Fruit fly (Drosophila melanogaster) whole organism, embryonic: ENCODE results near the gene Ir94d.

Experiments
- Asciz ChIP-seq: fragments of 200-800 bp; sonication (Bioruptor generic); optimal IDR thresholded peaks from 2 replicates; lab custom pipeline; 2017; ENCODE audit warnings: missing biosample characterization, mild to moderate bottlenecking, missing genetic modification characterization, missing genetic modification reagents
- B-H2 ChIP-seq: fragments of 200-800 bp; sonication (Bioruptor generic); optimal IDR thresholded peaks from 2 replicates; lab custom pipeline; 2018; ENCODE audit warnings: missing biosample characterization, mild to moderate bottlenecking, missing genetic modification characterization
- CG10209 ChIP-seq: fragments of 200-800 bp; sonication (Bioruptor generic); optimal IDR thresholded peaks from 3 replicates; lab custom pipeline; 2017; ENCODE audit warnings: missing biosample characterization, mild to moderate bottlenecking, missing genetic modification characterization, missing genetic modification reagents
- CG12744 ChIP-seq: fragments of 200-800 bp; sonication (Bioruptor generic); optimal IDR thresholded peaks from 2 replicates; lab custom pipeline; 2016; ENCODE audit warnings: missing biosample characterization, missing genetic modification characterization
- CG3065 ChIP-seq: fragments of 200-800 bp; sonication (Bioruptor generic); optimal IDR thresholded peaks from 2 replicates; lab custom pipeline; 2016; ENCODE audit warnings: missing biosample characterization, missing genetic modification characterization
- CG3163 ChIP-seq: fragments of 200-800 bp; sonication (Bioruptor generic); optimal IDR thresholded peaks from 3 replicates; lab custom pipeline; 2016; ENCODE audit warnings: missing biosample characterization, missing genetic modification characterization
- CG32767 ChIP-seq: fragments of 200-800 bp; sonication (Bioruptor generic); IDR thresholded peaks from 2 replicates; pipeline ENCODE4 v1.3.6; 2022; ENCODE audit warnings: missing biosample characterization, missing genetic modification characterization
- CG3281 ChIP-seq: fragments of 200-800 bp; sonication (Bioruptor generic); optimal IDR thresholded peaks from 3 replicates; lab custom pipeline; 2017; ENCODE audit warnings: missing biosample characterization, mild to moderate bottlenecking, missing genetic modification characterization
- CG33557 ChIP-seq: fragments of 200-800 bp; sonication (Bioruptor generic); optimal IDR thresholded peaks from 2 replicates; lab custom pipeline; 2019; ENCODE audit warnings: missing biosample characterization, mild to moderate bottlenecking, missing genetic modification characterization, moderate library complexity
- CG3726 ChIP-seq: fragments of 200-800 bp; sonication (Bioruptor generic); IDR thresholded peaks from 3 replicates; pipeline ENCODE4, ENCODE4 v1.3.6; 2022; ENCODE audit warnings: missing biosample characterization, missing genetic modification characterization
- CG4854 ChIP-seq: fragments of 200-800 bp; sonication (Bioruptor generic); optimal IDR thresholded peaks from 2 replicates; lab custom pipeline; 2016; ENCODE audit warnings: missing biosample characterization, missing genetic modification characterization, inconsistent platforms
- CG6654 ChIP-seq: fragments of 200-800 bp; sonication (Bioruptor generic); optimal IDR thresholded peaks from 2 replicates; lab custom pipeline; 2017; ENCODE audit warnings: missing biosample characterization, mild to moderate bottlenecking, missing genetic modification characterization
- CG7357 ChIP-seq: fragments of 200-800 bp; sonication (Bioruptor generic); IDR thresholded peaks from 3 replicates; pipeline ENCODE4 v1.3.6; 2022; ENCODE audit warnings: missing biosample characterization, missing genetic modification characterization
- CG7963 ChIP-seq: fragments of 200-800 bp; sonication (Bioruptor generic); IDR thresholded peaks from 3 replicates; pipeline ENCODE4 v1.3.6; 2022; ENCODE audit warnings: missing biosample characterization, missing genetic modification characterization; ENCODE audit not compliant: partially characterized antibody
- CG8359 ChIP-seq: fragments of 200-800 bp; sonication (Bioruptor generic); optimal IDR thresholded peaks from 2 replicates; lab custom pipeline; 2017; ENCODE audit warnings: missing biosample characterization, mild to moderate bottlenecking, missing genetic modification characterization, borderline replicate concordance
- CG9437 ChIP-seq: fragments of 200-800 bp; sonication (Bioruptor generic); optimal IDR thresholded peaks from 2 replicates; lab custom pipeline; 2018; ENCODE audit warnings: missing biosample characterization, mild to moderate bottlenecking, missing genetic modification characterization
- CrebB ChIP-seq: fragments of 200-800 bp; sonication (Bioruptor generic); optimal IDR thresholded peaks from 3 replicates; lab custom pipeline; 2018; ENCODE audit warnings: missing biosample characterization, mild to moderate bottlenecking, missing genetic modification characterization
- Dad ChIP-seq: fragments of 200-800 bp; sonication (Bioruptor generic); optimal IDR thresholded peaks from 3 replicates; lab custom pipeline; 2016; ENCODE audit warnings: missing biosample characterization, missing genetic modification characterization
- Dek ChIP-seq: fragments of 200-800 bp; sonication (Bioruptor generic); optimal IDR thresholded peaks from 3 replicates; lab custom pipeline; 2019; ENCODE audit warnings: missing biosample characterization, mild to moderate bottlenecking, missing genetic modification characterization, moderate library complexity
- Gug ChIP-seq: fragments of 200-800 bp; sonication (Bioruptor generic); IDR thresholded peaks from 4 replicates; pipeline ENCODE4 v1.3.6; 2022; ENCODE audit warnings: missing biosample characterization, missing genetic modification characterization
- Hr78 ChIP-seq, 2 experiments: fragments of 200-800 bp in 1 of 2; fragments of >200 bp in 1 of 2; sonication (Bioruptor generic) in 1 of 2; optimal IDR thresholded peaks; 2 replicates each; lab custom pipeline; 2017 to 2019; ENCODE audit warnings: missing biosample characterization in 2 of 2, missing genetic modification characterization in 2 of 2, mild to moderate bottlenecking in 1 of 2, moderate library complexity in 1 of 2
- Hsf ChIP-seq: fragments of 200-800 bp; sonication (Bioruptor generic); optimal IDR thresholded peaks from 3 replicates; lab custom pipeline; 2016; ENCODE audit warnings: missing biosample characterization, missing genetic modification characterization
- Lim3 ChIP-seq: fragments of 200-800 bp; sonication (Bioruptor generic); IDR thresholded peaks from 2 replicates; pipeline ENCODE4 v1.3.6; 2022; ENCODE audit warnings: missing biosample characterization, missing genetic modification characterization
- Med ChIP-seq: fragments of 200-800 bp; sonication (Bioruptor generic); peaks from one replicate; lab custom pipeline; 2016; ENCODE audit warnings: missing biosample characterization, missing genetic modification characterization, mild to moderate bottlenecking, inconsistent platforms, moderate library complexity
- Mrtf ChIP-seq: fragments of 200-800 bp; sonication (Bioruptor generic); IDR thresholded peaks from 3 replicates; pipeline ENCODE4 v1.3.6; 2022; ENCODE audit warnings: missing biosample characterization, missing genetic modification characterization
- Opbp ChIP-seq: fragments of 200-800 bp; sonication (Bioruptor generic); IDR thresholded peaks from 3 replicates; pipeline ENCODE4 v1.3.6; 2022; ENCODE audit warnings: missing biosample characterization, missing genetic modification characterization; ENCODE audit not compliant: partially characterized antibody
- Sox100B ChIP-seq: fragments of 200-800 bp; sonication (Bioruptor generic); optimal IDR thresholded peaks from 3 replicates; lab custom pipeline; 2018; ENCODE audit warnings: missing biosample characterization, mild to moderate bottlenecking, missing genetic modification characterization
- Sox102F ChIP-seq: fragments of 200-800 bp; sonication (Bioruptor generic); optimal IDR thresholded peaks from 2 replicates; lab custom pipeline; 2018; ENCODE audit warnings: missing biosample characterization, mild to moderate bottlenecking, missing genetic modification characterization, moderate library complexity
- Sry-δ ChIP-seq: fragments of 200-800 bp; sonication (Bioruptor generic); optimal IDR thresholded peaks from 2 replicates; lab custom pipeline; 2016; ENCODE audit warnings: missing biosample characterization, missing genetic modification characterization
- Tbp ChIP-seq: fragments of >200 bp; optimal IDR thresholded peaks from 2 replicates; lab custom pipeline; 2018; ENCODE audit warnings: missing biosample characterization, missing genetic modification characterization
- Trl ChIP-seq, 3 experiments: fragments of >200 bp in 2 of 3; fragments of 200-800 bp in 1 of 3; sonication (Bioruptor generic) in 1 of 3; optimal IDR thresholded peaks; 2 replicates in 1 of 3; 3 replicates in 2 of 3; lab custom pipeline; 2016 to 2017; ENCODE audit warnings: missing biosample characterization in 1 of 3, missing genetic modification characterization in 1 of 3
- YL-1 ChIP-seq: fragments of 200-800 bp; sonication (Bioruptor generic); optimal IDR thresholded peaks from 3 replicates; lab custom pipeline; 2017; ENCODE audit warnings: missing biosample characterization, mild to moderate bottlenecking, missing genetic modification characterization
- ac ChIP-seq: fragments of 200-800 bp; sonication (Bioruptor generic); optimal IDR thresholded peaks from 3 replicates; lab custom pipeline; 2017; ENCODE audit warnings: missing biosample characterization, mild to moderate bottlenecking, missing genetic modification characterization
- ato ChIP-seq: fragments of 200-800 bp; sonication (Bioruptor generic); IDR thresholded peaks from 2 replicates; pipeline ENCODE4 v1.3.6; 2022; ENCODE audit warnings: missing biosample characterization, missing genetic modification characterization; ENCODE audit not compliant: partially characterized antibody
- bigmax ChIP-seq: fragments of 200-800 bp; sonication (Bioruptor generic); optimal IDR thresholded peaks from 2 replicates; lab custom pipeline; 2018; ENCODE audit warnings: missing biosample characterization, mild to moderate bottlenecking, missing genetic modification characterization
- cas ChIP-seq: fragments of 200-800 bp; sonication (Bioruptor generic); IDR thresholded peaks from 2 replicates; pipeline ENCODE4 v1.3.6; 2022; ENCODE audit warnings: missing biosample characterization, missing genetic modification characterization
- croc ChIP-seq: fragments of 200-800 bp; sonication (Bioruptor generic); conservative IDR thresholded peaks from 3 replicates; pipeline ENCODE4 v1.3.6; 2022; ENCODE audit warnings: missing biosample characterization, missing genetic modification characterization
- ems ChIP-seq: fragments of 200-800 bp; sonication (Bioruptor generic); optimal IDR thresholded peaks from 3 replicates; lab custom pipeline; 2016; ENCODE audit warnings: missing biosample characterization, missing genetic modification characterization
- hth ChIP-seq: fragments of >200 bp; optimal IDR thresholded peaks from 2 replicates; lab custom pipeline; 2017; ENCODE audit warnings: inconsistent platforms
- lola ChIP-seq, 3 experiments: fragments of >200 bp in 2 of 3; fragments of 200-800 bp in 1 of 3; sonication (Bioruptor generic) in 1 of 3; optimal IDR thresholded peaks; 2 replicates each; lab custom pipeline; 2017 to 2019; ENCODE audit warnings: missing biosample characterization in 3 of 3, missing genetic modification characterization in 3 of 3, mild to moderate bottlenecking in 1 of 3, moderate library complexity in 1 of 3
- nerfin-2 ChIP-seq: fragments of 200-800 bp; sonication (Bioruptor generic); IDR thresholded peaks from 2 replicates; pipeline ENCODE4 v1.3.6; 2022; ENCODE audit warnings: missing biosample characterization, missing genetic modification characterization; ENCODE audit not compliant: partially characterized antibody
- onecut ChIP-seq: fragments of 200-800 bp; sonication (Bioruptor generic); IDR thresholded peaks from 2 replicates; pipeline ENCODE4 v1.3.6; 2022; ENCODE audit warnings: missing biosample characterization, missing genetic modification characterization
- pho ChIP-seq: fragments of 200-800 bp; sonication (Bioruptor generic); optimal IDR thresholded peaks from 2 replicates; lab custom pipeline; 2016; ENCODE audit warnings: missing biosample characterization, missing genetic modification characterization
- pita ChIP-seq: fragments of 200-800 bp; sonication (Bioruptor generic); optimal IDR thresholded peaks from 2 replicates; lab custom pipeline; 2017; ENCODE audit warnings: missing biosample characterization, mild to moderate bottlenecking, missing genetic modification characterization
- pzg ChIP-seq: fragments of 200-800 bp; sonication (Bioruptor generic); optimal IDR thresholded peaks from 3 replicates; lab custom pipeline; 2018; ENCODE audit warnings: missing biosample characterization, mild to moderate bottlenecking, missing genetic modification characterization, moderate library complexity
- ro ChIP-seq: fragments of 200-800 bp; sonication (Bioruptor generic); IDR thresholded peaks from 2 replicates; pipeline ENCODE4 v1.3.6; 2022; ENCODE audit warnings: missing biosample characterization, missing genetic modification characterization
- sim ChIP-seq: fragments of 200-800 bp; sonication (Bioruptor generic); IDR thresholded peaks from 2 replicates; pipeline ENCODE4 v1.3.6; 2022; ENCODE audit warnings: missing biosample characterization, missing genetic modification characterization
- sqz ChIP-seq: fragments of 200-800 bp; sonication (Bioruptor generic); optimal IDR thresholded peaks from 3 replicates; lab custom pipeline; 2018; ENCODE audit warnings: missing biosample characterization, mild to moderate bottlenecking, missing genetic modification characterization
- tio ChIP-seq: fragments of 200-800 bp; sonication (Bioruptor generic); optimal IDR thresholded peaks from 2 replicates; lab custom pipeline; 2017; ENCODE audit warnings: missing biosample characterization, missing genetic modification characterization, inconsistent platforms
- trem ChIP-seq: fragments of 200-800 bp; optimal IDR thresholded peaks from 3 replicates; lab custom pipeline; 2019; ENCODE audit warnings: missing biosample characterization, mild to moderate bottlenecking, missing genetic modification characterization, moderate library complexity

The Ir94d gene

DNA sequence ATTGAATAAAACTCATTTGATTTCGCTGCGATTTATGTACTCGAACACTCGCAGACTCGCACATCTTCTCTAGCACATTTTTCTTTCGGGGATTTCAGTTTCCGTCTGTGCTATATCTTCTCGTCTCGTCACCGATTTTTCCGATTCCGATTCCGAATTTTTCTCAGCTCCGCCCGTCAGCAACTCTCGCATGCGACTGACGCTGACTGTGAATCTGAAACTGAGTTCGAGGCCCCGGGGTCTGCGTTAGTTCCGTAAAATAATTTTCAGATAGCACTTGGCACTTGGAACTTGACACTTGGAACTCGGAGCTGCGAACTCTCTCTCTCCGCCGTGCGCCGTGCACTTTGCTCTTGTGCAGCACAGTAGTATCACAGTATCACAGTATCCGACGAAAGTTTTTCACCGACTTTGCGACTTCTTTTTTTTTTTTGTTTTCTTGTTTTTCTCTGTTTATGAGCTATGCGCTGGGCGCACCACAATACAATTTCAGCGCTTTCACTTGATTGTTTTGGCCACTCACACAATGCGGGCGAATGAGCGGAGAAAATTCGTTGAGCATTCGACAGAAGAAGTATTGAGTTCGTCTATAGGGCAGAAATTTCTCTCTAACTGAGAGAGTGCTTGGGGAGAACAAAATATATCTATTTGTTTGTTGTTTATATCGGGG lies 17.9 kb upstream of the Ir94d start, which contains the start of gene CG4393 (continued):
- TF ChIP-seq ems = no peak
- TF ChIP-seq lola (GFP tag; optimal IDR thresholded peaks at IDR 0.05; lab: Kevin White, UChicago) = no peak
- peak; percentile 41 for TF ChIP-seq sqz (GFP tag; lab: Kevin White, UChicago)
- no peak for TF ChIP-seq CrebB
- peak; percentile 53 to 67 for TF ChIP-seq Trl (optimal IDR thresholded peaks at IDR 0.05; lab: Kevin White, UChicago)
- no peak for TF ChIP-seq Trl (GFP tag; optimal IDR thresholded peaks at IDR 0.05; lab: Kevin White, UChicago)
- no peak for TF ChIP-seq Dad (GFP tag; lab: Kevin White, UChicago)
- no peak for TF ChIP-seq Sox100B (GFP tag; lab: Kevin White, UChicago)
- no peak for TF ChIP-seq Dek (tag; lab: Kevin White, UChicago)
- no peak for TF ChIP-seq CG7357 (GFP tag; lab: Robert Waterston, UW)
- TF ChIP-seq cas = no peak
- no peak for TF ChIP-seq pzg (GFP tag; lab: Kevin White, UChicago)
- no peak for TF ChIP-seq bigmax (GFP tag; lab: Kevin White, UChicago)
- no peak for TF ChIP-seq CG3163 (GFP tag; lab: Kevin White, UChicago)
- TF ChIP-seq Tbp (GFP tag; lab: Kevin White, UChicago) = no peak
- TF ChIP-seq Gug = no peak
- TF ChIP-seq Mrtf (GFP tag; lab: Robert Waterston, UW) = no peak
- TF ChIP-seq pho (GFP tag; lab: Kevin White, UChicago) = no peak
- TF ChIP-seq Hsf = no peak
- TF ChIP-seq CG7963 (GFP tag; lab: Robert Waterston, UW) = no peak
- TF ChIP-seq onecut = no peak
- no peak for TF ChIP-seq CG9437 (GFP tag; lab: Kevin White, UChicago)
- TF ChIP-seq CG33557 (GFP tag; lab: Kevin White, UChicago) = no peak
- TF ChIP-seq CG3281 (GFP tag; lab: Kevin White, UChicago) = no peak
- TF ChIP-seq YL-1 (GFP tag; lab: Kevin White, UChicago) = no peak
- TF ChIP-seq ac (GFP tag; lab: Kevin White, UChicago) = no peak
- TF ChIP-seq Lim3 (GFP tag; lab: Robert Waterston, UW) = no peak
- TF ChIP-seq B-H2 = no peak
- TF ChIP-seq tio (GFP tag; lab: Kevin White, UChicago) = no peak
- no peak for TF ChIP-seq croc (GFP tag; lab: Robert Waterston, UW)
- no peak for TF ChIP-seq hth (lab: Kevin White, UChicago)
- TF ChIP-seq Med (GFP tag; lab: Kevin White, UChicago) = peak; percentile 61
- no peak for TF ChIP-seq Sox102F (GFP tag; lab: Kevin White, UChicago)
- TF ChIP-seq sim (GFP tag; lab: Robert Waterston, UW) = no peak
- TF ChIP-seq CG3065 (GFP tag; lab: Kevin White, UChicago) = no peak
- no peak for TF ChIP-seq Sry-δ
- no peak for TF ChIP-seq CG10209 (GFP tag; lab: Kevin White, UChicago)
- TF ChIP-seq Opbp (GFP tag; lab: Robert Waterston, UW) = no peak
- TF ChIP-seq ro (GFP tag; lab: Robert Waterston, UW) = no peak
- TF ChIP-seq CG12744 (GFP tag; lab: Kevin White, UChicago) = no peak
- peak in 1 of 2 experiments; percentile 91 for TF ChIP-seq Hr78 (GFP tag; optimal IDR thresholded peaks at IDR 0.05; lab: Kevin White, UChicago)
- no peak for TF ChIP-seq CG6654 (GFP tag; lab: Kevin White, UChicago)
- no peak for TF ChIP-seq CG4854 (GFP tag; lab: Kevin White, UChicago)
- TF ChIP-seq nerfin-2 (GFP tag; lab: Robert Waterston, UW) = no peak
- no peak for TF ChIP-seq pita (GFP tag; lab: Kevin White, UChicago)
- no peak for TF ChIP-seq ato (GFP tag; lab: Robert Waterston, UW)
- TF ChIP-seq CG8359 (GFP tag; lab: Kevin White, UChicago) = no peak
- TF ChIP-seq Asciz (GFP tag; lab: Kevin White, UChicago) = no peak
- no peak for TF ChIP-seq CG32767 (GFP tag; lab: Robert Waterston, UW)
- no peak for TF ChIP-seq trem (tag; lab: Kevin White, UChicago)
- no peak for TF ChIP-seq CG3726 (GFP tag; lab: Robert Waterston, UW)
